Worm (Caenorhabditis elegans): ENCODE measurements around the gene C02D5.4.

The C02D5.4 gene

DNA sequence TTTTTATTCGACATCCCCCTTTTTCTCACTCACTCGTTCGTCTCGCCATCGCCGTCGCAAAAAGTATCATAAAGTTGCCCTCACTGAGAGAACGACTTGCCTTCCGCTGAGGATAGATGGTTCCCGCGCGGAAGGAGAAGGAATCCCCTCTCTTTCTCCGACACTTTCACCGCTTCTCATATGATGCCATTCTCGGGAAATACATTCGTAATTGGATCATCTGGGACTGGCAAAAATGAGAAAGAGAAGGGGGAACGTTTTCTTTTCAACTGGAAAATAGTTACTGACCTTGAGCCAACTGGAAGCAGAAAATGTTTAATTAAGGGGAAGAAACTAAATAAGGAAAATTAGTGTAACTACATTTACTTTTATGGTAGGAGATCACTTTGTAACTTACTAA, 19.9 kb downstream of the C02D5.4 start:
- TF ChIP-seq blmp-1 (tag; optimal IDR thresholded peaks at IDR 0.05; ENCODE audit: insufficient read depth) (peak; percentile 49), mdl-1 (tag; optimal IDR thresholded peaks at IDR 0.05) (no peak), C34F6.9 (tag; optimal IDR thresholded peaks at IDR 0.05) (no peak), skn-1 (tag; optimal IDR thresholded peaks at IDR 0.05) (no peak), fos-1 (tag; optimal IDR thresholded peaks at IDR 0.05) (no peak), nhr-25 (tag; optimal IDR thresholded peaks at IDR 0.05) (peak; percentile 35)

DNA sequence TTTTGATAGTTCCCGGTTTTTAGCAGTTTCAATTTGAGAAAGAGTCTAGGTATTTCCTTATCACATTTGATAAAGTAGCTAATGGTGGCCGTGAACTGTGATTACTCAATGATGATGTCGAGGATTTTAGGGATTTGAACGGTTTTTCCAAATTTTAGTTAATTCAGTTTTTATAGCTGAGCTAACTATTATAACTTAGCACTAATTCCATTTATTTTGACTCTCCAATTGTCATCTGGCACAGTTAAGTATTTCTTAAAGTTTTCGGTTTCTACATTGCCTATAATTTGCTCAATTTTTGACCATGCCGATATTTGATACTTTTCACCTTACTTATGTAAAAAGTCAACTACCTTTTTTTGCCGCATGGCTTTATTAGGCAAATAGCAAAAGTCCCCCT, 21.3 kb downstream of the C02D5.4 start:
- TF ChIP-seq blmp-1 (tag; optimal IDR thresholded peaks at IDR 0.05; ENCODE audit: insufficient read depth) (no peak), nhr-237 (tag; optimal IDR thresholded peaks at IDR 0.05) (no peak), nhr-21 (tag; optimal IDR thresholded peaks at IDR 0.05) (no peak), nhr-77 (tag; optimal IDR thresholded peaks at IDR 0.05) (no peak), ceh-16 (tag; optimal IDR thresholded peaks at IDR 0.05) (no peak), C34F6.9 (tag; optimal IDR thresholded peaks at IDR 0.05) (no peak), lsy-2 (tag; optimal IDR thresholded peaks at IDR 0.05) (no peak), nhr-12 (tag; optimal IDR thresholded peaks at IDR 0.05) (no peak), sem-4 (tag; optimal IDR thresholded peaks at IDR 0.05) (no peak)

DNA sequence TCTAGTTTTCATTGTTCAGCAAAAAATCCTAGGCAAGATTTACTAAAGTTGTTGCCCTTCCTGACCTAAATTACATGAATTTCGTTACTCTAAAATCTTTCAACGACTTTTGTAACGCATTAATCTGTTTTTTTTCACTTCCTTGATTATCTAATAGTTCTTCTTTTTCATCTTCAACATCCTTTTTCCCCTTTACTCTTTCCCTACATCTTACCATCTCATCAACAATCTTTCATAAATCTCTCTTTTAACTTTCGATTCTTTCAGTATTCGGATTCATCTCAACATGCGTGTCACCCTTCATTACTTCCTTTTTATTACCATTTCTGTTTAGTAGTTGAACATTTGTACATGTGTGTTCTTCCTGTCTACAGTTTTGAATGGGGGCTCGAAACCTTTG, 21.9 kb downstream of the C02D5.4 start:
- TF ChIP-seq sma-9 (GFP tag; optimal IDR thresholded peaks at IDR 0.05) (no peak), sma-9 (tag; optimal IDR thresholded peaks at IDR 0.05) (no peak), elt-1 (tag; optimal IDR thresholded peaks at IDR 0.05) (peak; percentile 35), Y55F3AM.14 (GFP tag; optimal IDR thresholded peaks at IDR 0.05) (no peak), skn-1 (tag; optimal IDR thresholded peaks at IDR 0.05) (no peak), nhr-237 (tag; optimal IDR thresholded peaks at IDR 0.05) (no peak), ceh-82 (tag; optimal IDR thresholded peaks at IDR 0.05) (no peak), blmp-1 (tag; optimal IDR thresholded peaks at IDR 0.05; ENCODE audit: insufficient read depth) (peak; percentile 68), nhr-77 (tag; optimal IDR thresholded peaks at IDR 0.05) (no peak)

DNA sequence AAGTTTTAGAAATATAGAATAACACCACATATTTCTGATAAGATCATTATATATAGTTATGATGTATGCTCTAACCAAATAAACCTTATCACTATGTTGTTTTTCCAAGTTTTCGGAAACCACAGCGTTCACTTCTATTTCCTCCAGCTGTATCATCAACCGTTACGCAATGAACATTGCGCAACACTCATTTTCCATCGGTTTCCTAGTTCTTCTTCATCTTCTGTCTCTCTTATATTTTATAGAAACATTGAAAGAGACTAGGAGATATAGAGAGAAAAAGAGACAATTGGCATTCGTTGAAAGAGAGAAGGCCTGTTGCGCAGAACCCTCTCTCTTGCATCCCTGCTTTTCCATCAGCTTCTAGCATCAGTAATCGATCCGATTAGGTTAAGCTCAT, 22.3 kb downstream of the C02D5.4 start:
- peak; percentile 15 for TF ChIP-seq egl-27 (tag; optimal IDR thresholded peaks at IDR 0.05)
- no peak for TF ChIP-seq zag-1 (tag; optimal IDR thresholded peaks at IDR 0.05)
- TF ChIP-seq gmeb-1 (tag; optimal IDR thresholded peaks at IDR 0.05), result no peak
- no peak for TF ChIP-seq ztf-11 (tag; optimal IDR thresholded peaks at IDR 0.05)
- no peak for TF ChIP-seq C34F6.9 (tag; optimal IDR thresholded peaks at IDR 0.05)
- no peak for TF ChIP-seq mbf-1 (tag; optimal IDR thresholded peaks at IDR 0.05)
- peak; percentile 34 for TF ChIP-seq nhr-21 (tag; optimal IDR thresholded peaks at IDR 0.05)
- no peak for TF ChIP-seq ztf-4 (tag; optimal IDR thresholded peaks at IDR 0.05)
- TF ChIP-seq snpc-4 (tag; optimal IDR thresholded peaks at IDR 0.05), result no peak

DNA sequence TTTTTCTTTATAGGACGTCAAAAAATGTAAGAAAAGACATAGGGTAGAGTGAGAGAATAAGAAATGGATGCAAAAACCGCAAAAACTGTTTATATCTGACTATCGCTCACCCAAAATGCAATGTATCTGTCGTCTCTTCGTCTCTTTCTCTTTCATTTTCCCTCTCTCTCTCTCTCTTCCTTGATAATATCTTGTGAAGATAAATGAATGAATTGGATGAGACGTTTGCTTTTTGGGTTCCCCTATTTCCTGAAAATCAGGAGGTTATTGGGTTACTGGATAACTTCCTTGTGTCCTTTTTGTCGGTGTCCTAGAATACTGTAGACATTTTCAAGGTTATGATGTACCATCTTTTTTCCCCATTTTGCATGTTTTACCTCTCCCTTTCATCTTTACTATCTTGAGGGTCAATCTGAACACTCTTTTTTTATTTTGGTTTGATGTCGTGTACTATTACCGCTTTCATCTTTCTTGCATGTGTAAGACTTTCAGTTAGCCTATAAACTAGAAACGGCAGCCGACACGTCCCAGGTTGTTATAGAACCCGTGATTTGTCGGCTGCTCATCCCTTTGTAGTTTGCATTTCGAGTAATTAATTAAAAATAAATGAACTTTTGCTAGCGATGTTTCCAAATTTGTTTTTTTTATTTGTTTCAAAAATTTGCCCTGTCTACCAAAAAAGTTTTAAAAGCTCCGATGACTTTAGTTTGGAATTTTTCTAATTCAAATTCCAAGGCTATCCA, 23.6 kb downstream of the C02D5.4 start:
- no peak for TF ChIP-seq elt-1 (tag; optimal IDR thresholded peaks at IDR 0.05)
- no peak for TF ChIP-seq unc-39 (tag; optimal IDR thresholded peaks at IDR 0.05)
- no peak for TF ChIP-seq nhr-10 (tag; optimal IDR thresholded peaks at IDR 0.05)
- TF ChIP-seq sma-9 (GFP tag; optimal IDR thresholded peaks at IDR 0.05), result no peak
- no peak for TF ChIP-seq sma-9 (tag; optimal IDR thresholded peaks at IDR 0.05)
- no peak for TF ChIP-seq ama-1 (optimal IDR thresholded peaks at IDR 0.05)
- TF ChIP-seq gmeb-1 (tag; optimal IDR thresholded peaks at IDR 0.05), result no peak
- TF ChIP-seq R02D3.7 (tag; optimal IDR thresholded peaks at IDR 0.05), result no peak
- TF ChIP-seq ceh-16 (tag; optimal IDR thresholded peaks at IDR 0.05), result peak; percentile 32
- TF ChIP-seq unc-62 (GFP tag; optimal IDR thresholded peaks at IDR 0.05), result no peak
- TF ChIP-seq nhr-237 (tag; optimal IDR thresholded peaks at IDR 0.05), result no peak
- peak; percentile 84 for TF ChIP-seq snpc-4 (tag; optimal IDR thresholded peaks at IDR 0.05)
- no peak for TF ChIP-seq nhr-129 (tag; optimal IDR thresholded peaks at IDR 0.05)
- no peak for TF ChIP-seq unc-55 (GFP tag; optimal IDR thresholded peaks at IDR 0.05)
- no peak for TF ChIP-seq Y55F3AM.14 (GFP tag; optimal IDR thresholded peaks at IDR 0.05)
- no peak for TF ChIP-seq elt-3 (tag; optimal IDR thresholded peaks at IDR 0.05)
- TF ChIP-seq nhr-25 (tag; optimal IDR thresholded peaks at IDR 0.05), result peak; percentile 47
- no peak for TF ChIP-seq nhr-77 (tag; optimal IDR thresholded peaks at IDR 0.05)
- TF ChIP-seq ceh-82 (tag; optimal IDR thresholded peaks at IDR 0.05), result no peak
- peak; percentile 34 for TF ChIP-seq egl-27 (tag; optimal IDR thresholded peaks at IDR 0.05)
- TF ChIP-seq nhr-21 (tag; optimal IDR thresholded peaks at IDR 0.05), result no peak
- no peak for TF ChIP-seq mbf-1 (tag; optimal IDR thresholded peaks at IDR 0.05)
- no peak for TF ChIP-seq peb-1 (tag; optimal IDR thresholded peaks at IDR 0.05)
- no peak for TF ChIP-seq C34F6.9 (tag; optimal IDR thresholded peaks at IDR 0.05)
- no peak for TF ChIP-seq alr-1 (tag; optimal IDR thresholded peaks at IDR 0.05)
- TF ChIP-seq zag-1 (tag; optimal IDR thresholded peaks at IDR 0.05), result no peak
- no peak for TF ChIP-seq blmp-1 (tag; optimal IDR thresholded peaks at IDR 0.05; ENCODE audit: insufficient read depth)
- no peak for TF ChIP-seq nhr-11 (tag; optimal IDR thresholded peaks at IDR 0.05)
- TF ChIP-seq ztf-4 (tag; optimal IDR thresholded peaks at IDR 0.05), result no peak
- no peak for TF ChIP-seq nhr-12 (tag; optimal IDR thresholded peaks at IDR 0.05)

Measured in whole organism, L2 larva.